3 fruit fly cellular contexts compared by ENCODE assay signal in genomic region chrX:12759162-12759561, dm6.
TF ChIP-seq lines count a peak whose summit lies in the region.

No protein-coding gene starts in this region.

- no peak for TF ChIP-seq CTCF in whole organism, embryonic (GFP tag; optimal IDR thresholded peaks at IDR 0.05; lab: Kevin White, UChicago)

TF ChIP-seq in whole organism, embryonic, 481 proteins besides CTCF, POLR2A, EP300 and RAD21:
- TF ChIP-seq Hr78 (GFP tag; optimal IDR thresholded peaks at IDR 0.05; lab: Kevin White, UChicago) (peak in 1 of 2 experiments; percentile 30), Med (GFP tag; lab: Kevin White, UChicago) (peak; percentile 39), HLH4C (GFP tag; IDR thresholded peaks at IDR 0.05; lab: Robert Waterston, UW; ENCODE audit: partially characterized antibody) (no peak), nerfin-1 (tag; optimal IDR thresholded peaks at IDR 0.05; lab: Kevin White, UChicago) (no peak), CG15479 (GFP tag; optimal IDR thresholded peaks at IDR 0.05; lab: Kevin White, UChicago) (peak; percentile 32)
TF ChIP-seq in whole organism, embryonic: peak in this region for 3.

TF ChIP-seq in whole organism, prepupa, 60 proteins besides CTCF, POLR2A, EP300 and RAD21:
- TF ChIP-seq svp (GFP tag; lab: Kevin White, UChicago) (peak; percentile 96), acj6 (GFP tag; optimal IDR thresholded peaks at IDR 0.05; lab: Kevin White, UChicago) (no peak)

TF ChIP-seq in whole organism, pupa, 21 proteins besides CTCF, POLR2A, EP300 and RAD21:
- TF ChIP-seq Snoo (tag; optimal IDR thresholded peaks at IDR 0.05; lab: Kevin White, UChicago) (no peak), CG8301 (tag; optimal IDR thresholded peaks at IDR 0.05; lab: Kevin White, UChicago) (no peak), Pif1A (GFP tag; optimal IDR thresholded peaks at IDR 0.05; lab: Kevin White, UChicago) (no peak), EcR (GFP tag; optimal IDR thresholded peaks at IDR 0.05; lab: Kevin White, UChicago) (peak; percentile 56), CG32121 (GFP tag; IDR thresholded peaks at IDR 0.05; lab: Robert Waterston, UW) (no peak)
